Fruit fly (Drosophila melanogaster) whole organism, larva: Measurements from ENCODE around the gene fry.

ENCODE experiments used
- noc ChIP-seq: fragments of 200-800 bp; sonication (Bioruptor generic); optimal IDR thresholded peaks from 3 replicates; lab custom pipeline; 2019; ENCODE audit warnings: missing biosample characterization, mild to moderate bottlenecking, missing genetic modification characterization, moderate library complexity

The fry gene

dm6 chr3L:9689809-9690208 lies 10.9 kb upstream of the fry start:
- TF ChIP-seq noc (tag; lab: Kevin White, UChicago) = no peak

- no peak for TF ChIP-seq noc (tag; lab: Kevin White, UChicago)
Measured at dm6 chr3L:9688674-9689073, 9.8 kb upstream of the fry start.

- no peak for TF ChIP-seq noc (tag; lab: Kevin White, UChicago)
Measured at dm6 chr3L:9687536-9687935, 8.6 kb upstream of the fry start.

- TF ChIP-seq noc (tag; lab: Kevin White, UChicago) = no peak
Measured at dm6 chr3L:9684871-9685270, 6.0 kb upstream of the fry start, which contains the start of gene CG16719. Gene CG16719, plus strand, starts transcription at chr3L:9685171.

- no peak for TF ChIP-seq noc (tag; lab: Kevin White, UChicago)
Measured at dm6 chr3L:9680968-9681367, 2.1 kb upstream of the fry start, which contains the start of gene alphaTub67C. Gene alphaTub67C, plus strand, starts transcription at chr3L:9681268.

dm6 chr3L:9678007-9678497 lies 851 bp downstream of the fry start:
- no peak for TF ChIP-seq noc (tag; lab: Kevin White, UChicago)

- TF ChIP-seq noc (tag; lab: Kevin White, UChicago) = no peak
Measured at dm6 chr3L:9677260-9677659, 1.6 kb downstream of the fry start.

dm6 chr3L:9675528-9675963 lies 3.4 kb downstream of the fry start:
- TF ChIP-seq noc (tag; lab: Kevin White, UChicago) = peak; percentile 31

dm6 chr3L:9674300-9674699 lies 4.6 kb downstream of the fry start:
- no peak for TF ChIP-seq noc (tag; lab: Kevin White, UChicago)

- TF ChIP-seq noc (tag; lab: Kevin White, UChicago) = no peak
Measured at dm6 chr3L:9671372-9671771, 7.5 kb downstream of the fry start.

- no peak for TF ChIP-seq noc (tag; lab: Kevin White, UChicago)
Measured at dm6 chr3L:9643762-9644161, 35.1 kb downstream of the fry start, which contains the start of gene CNMaR. Gene CNMaR, plus strand, starts transcription at chr3L:9644109.

dm6 chr3L:9640713-9641112 lies 38.2 kb downstream of the fry start, which contains the start of gene CG18180:
Gene CG18180, plus strand, starts transcription at chr3L:9641013.
- TF ChIP-seq noc (tag; lab: Kevin White, UChicago) = no peak

- TF ChIP-seq noc (tag; lab: Kevin White, UChicago) = no peak
Measured at dm6 chr3L:9638971-9639370, 39.9 kb downstream of the fry start, which contains the start of gene CG18179. Gene CG18179, plus strand, starts transcription at chr3L:9639271.

dm6 chr3L:9637812-9638211 lies 41.1 kb downstream of the fry start, which contains the start of gene CG8329:
Gene CG8329, plus strand, starts transcription at chr3L:9638112.
- TF ChIP-seq noc (tag; lab: Kevin White, UChicago) = no peak

- no peak for TF ChIP-seq noc (tag; lab: Kevin White, UChicago)
Measured at dm6 chr3L:9629910-9630309, 49.0 kb downstream of the fry start.

dm6 chr3L:9629093-9629492 lies 49.8 kb downstream of the fry start, which contains the start of gene Or67b:
Gene Or67b, minus strand, starts transcription at chr3L:9629193.
- TF ChIP-seq noc (tag; lab: Kevin White, UChicago) = no peak

dm6 chr3L:9628376-9628775 lies 50.5 kb downstream of the fry start, which contains the start of gene Cyp40:
Gene Cyp40, plus strand, starts transcription at chr3L:9628676.
- no peak for TF ChIP-seq noc (tag; lab: Kevin White, UChicago)
